Worm (Caenorhabditis elegans) whole organism, L3 larva: ENCODE data around the gene C35A11.2.

ENCODE experiments used
- ama-1 ChIP-seq: fragments of 150-350 bp; optimal IDR thresholded peaks from 2 replicates; lab custom pipeline; 2018
- nhr-11 ChIP-seq: fragments of 150-350 bp; optimal IDR thresholded peaks from 2 replicates; lab custom pipeline; 2014; ENCODE audit warnings: missing biosample characterization, missing genetic modification characterization

ce11 chrV:5392993-5393628, 7.0 kb downstream of the C35A11.2 start, which contains the start of gene C35A11.4:
- no peak for TF ChIP-seq nhr-11 (tag; lab: Kevin White, UChicago)
- no peak for TF ChIP-seq ama-1 (lab: Kevin White, UChicago)
